Worm (Caenorhabditis elegans): ENCODE measurements around the gene B0507.1.
"Not testable (repeated sequence)": the region's sequence is repeated elsewhere in the genome, so short reads cannot be mapped to it uniquely, and the experiment has no call there.

The B0507.1 gene

DNA sequence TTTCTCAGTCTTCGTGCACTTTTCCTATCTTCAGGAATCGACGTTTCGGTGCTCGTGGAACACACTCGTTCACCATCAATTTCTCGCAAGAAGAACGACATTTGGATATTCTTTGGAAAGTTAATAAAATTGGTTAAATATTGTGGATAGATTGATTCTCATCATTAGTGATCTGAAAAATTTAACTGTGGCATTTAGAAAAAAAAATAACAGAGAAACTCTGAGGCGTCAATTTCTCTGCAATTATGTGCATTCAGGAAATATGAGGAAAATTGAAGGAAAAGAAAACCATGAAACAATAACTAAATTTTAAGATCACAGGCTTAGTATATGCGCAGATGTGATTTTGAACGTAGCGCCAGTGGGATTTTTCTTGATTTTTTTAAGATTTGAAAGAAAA, 43.5 kb downstream of the B0507.1 start, which contains the start of gene rpm-1:
Gene rpm-1 (minus strand): TSS at position 101 of the 400 bp plus-strand sequence.
- TF ChIP-seq ceh-82 (tag; optimal IDR thresholded peaks at IDR 0.05); nhr-77 (tag; optimal IDR thresholded peaks at IDR 0.05); ama-1 (optimal IDR thresholded peaks at IDR 0.05): not testable (repeated sequence)

Data from whole organism, L3 larva.